Worm (Caenorhabditis elegans): ENCODE results near the gene ttr-18.

- TF ChIP-seq ama-1 (optimal IDR thresholded peaks at IDR 0.05): no peak
- no peak for TF ChIP-seq pes-1 (GFP tag; IDR thresholded peaks at IDR 0.05)
- no peak for TF ChIP-seq hmg-4 (GFP tag; optimal IDR thresholded peaks at IDR 0.05)
- no peak for TF ChIP-seq scrt-1 (GFP tag; IDR thresholded peaks at IDR 0.05)
Observed at ce11 chrII:11452498-11453005, 34.0 kb downstream of the ttr-18 start, which contains the start of gene rsp-2.
